Worm (Caenorhabditis elegans) whole organism, L2 larva: ENCODE results near the gene C34B4.4.
A peak's percentile ranks its signal among the peaks of the same experiment; 100 is the strongest.

Experiments
- aly-2 ChIP-seq: fragments of 150-350 bp; optimal IDR thresholded peaks from 2 replicates; lab custom pipeline; 2014; ENCODE audit warnings: missing biosample characterization, missing genetic modification characterization
- ama-1 ChIP-seq: fragments of 150-350 bp; optimal IDR thresholded peaks from 2 replicates; lab custom pipeline; 2018; ENCODE audit warnings: inconsistent platforms
- egl-27 ChIP-seq: sonication (generic microtip); optimal IDR thresholded peaks from 3 replicates; lab custom pipeline; 2017; ENCODE audit warnings: missing biosample characterization, missing genetic modification reagents, missing genetic modification characterization
- elt-1 ChIP-seq: fragments of 150-350 bp; optimal IDR thresholded peaks from 2 replicates; lab custom pipeline; 2014; ENCODE audit warnings: missing biosample characterization, missing genetic modification characterization
- elt-3 ChIP-seq: sonication (generic microtip); optimal IDR thresholded peaks from 2 replicates; lab custom pipeline; 2017; ENCODE audit warnings: missing biosample characterization, missing genetic modification characterization
- lin-39 ChIP-seq: fragments of 150-350 bp; optimal IDR thresholded peaks from 2 replicates; lab custom pipeline; 2014; ENCODE audit warnings: missing biosample characterization, missing genetic modification reagents, missing genetic modification characterization
- mdl-1 ChIP-seq, 2 experiments: fragments of 150-350 bp in 1 of 2; sonication (generic microtip) in 1 of 2; optimal IDR thresholded peaks; 2 replicates each; lab custom pipeline; 2017; ENCODE audit warnings: missing biosample characterization in 2 of 2, missing genetic modification characterization in 2 of 2
- nhr-6 ChIP-seq: fragments of 150-350 bp; optimal IDR thresholded peaks from 2 replicates; lab custom pipeline; 2014; ENCODE audit warnings: missing biosample characterization, missing genetic modification characterization
- skn-1 ChIP-seq: sonication (generic microtip); optimal IDR thresholded peaks from 2 replicates; lab custom pipeline; 2017; ENCODE audit warnings: missing biosample characterization, missing genetic modification characterization
- snpc-4 ChIP-seq: fragments of 150-350 bp; optimal IDR thresholded peaks from 2 replicates; lab custom pipeline; 2014; ENCODE audit warnings: missing biosample characterization, missing genetic modification characterization
- unc-55 ChIP-seq: fragments of 150-350 bp; sonication (generic microtip); optimal IDR thresholded peaks from 3 replicates; lab custom pipeline; 2014; ENCODE audit warnings: missing biosample characterization, missing genetic modification reagents, missing genetic modification characterization

DNA sequence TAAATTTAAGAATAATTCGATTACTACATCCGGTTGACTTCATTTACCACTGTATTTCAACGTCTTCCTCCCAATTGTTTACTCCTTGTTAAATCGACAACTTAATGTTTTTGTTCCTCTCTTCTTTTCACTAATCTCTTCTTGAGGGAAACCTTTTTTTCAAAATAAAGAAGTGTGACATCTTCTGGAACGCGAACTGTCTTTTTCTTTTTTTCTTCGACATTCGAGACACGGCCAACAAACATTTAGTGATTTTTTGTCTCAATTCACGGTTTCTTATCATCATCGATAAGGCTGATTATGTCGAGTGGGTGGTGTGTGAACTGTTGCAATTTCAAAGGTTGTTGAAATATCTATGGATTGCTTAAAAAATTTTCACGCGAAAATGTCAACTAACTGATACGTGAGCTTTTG lies 5.0 kb upstream of the C34B4.4 start:
- TF ChIP-seq elt-3 (tag; lab: Kevin White, UChicago) (no peak), aly-2 (tag; lab: Kevin White, UChicago) (no peak), elt-1 (tag; lab: Kevin White, UChicago) (no peak), egl-27 (no peak), snpc-4 (no peak), nhr-6 (tag; lab: Kevin White, UChicago) (no peak), mdl-1 (tag; optimal IDR thresholded peaks at IDR 0.05; lab: Kevin White, UChicago) (no peak), unc-55 (GFP tag; lab: Kevin White, UChicago) (no peak), ama-1 (peak; percentile 17), skn-1 (tag; lab: Kevin White, UChicago) (no peak), lin-39 (tag; lab: Kevin White, UChicago) (no peak)
